Fruit fly (Drosophila melanogaster): ENCODE measurements around the gene jigr1.

The jigr1 gene

DNA sequence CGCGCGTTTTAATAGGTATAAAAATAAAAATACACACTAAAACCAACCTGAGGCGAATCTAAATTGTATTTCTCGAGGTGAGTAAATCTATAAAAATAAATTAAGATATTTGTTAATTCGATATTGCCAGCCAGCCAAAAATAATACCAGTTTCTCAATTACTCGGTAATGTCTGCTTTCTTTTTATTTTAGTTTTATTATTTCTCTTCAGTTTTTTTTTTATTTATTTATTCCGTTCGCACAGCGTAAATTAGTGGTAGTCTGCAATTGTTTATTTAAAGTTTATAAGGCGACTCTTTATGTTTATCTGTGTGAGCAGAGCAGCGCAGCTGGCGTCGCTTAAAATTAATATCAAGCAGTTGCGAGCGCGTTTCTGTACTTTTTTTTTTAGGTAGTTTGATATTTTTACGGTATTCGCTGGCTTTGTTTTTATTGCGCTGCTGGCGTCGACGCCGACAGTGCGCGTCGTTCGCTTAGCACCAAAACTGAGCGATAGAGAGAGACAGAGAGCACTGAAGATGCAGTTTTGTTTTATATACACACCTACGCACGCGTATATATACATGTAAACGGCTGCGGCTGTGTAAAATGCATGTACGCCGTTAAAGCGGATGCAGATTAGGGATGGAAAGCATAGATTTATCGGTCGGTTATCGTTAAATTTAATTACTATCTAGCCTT lies 10.1 kb downstream of the jigr1 start (continued):
- TF ChIP-seq CG16779 (tag; optimal IDR thresholded peaks at IDR 0.05) (peak; percentile 19), CG6792 (GFP tag; optimal IDR thresholded peaks at IDR 0.05) (peak; percentile 5), ss (GFP tag; optimal IDR thresholded peaks at IDR 0.05) (peak; percentile 65 to 84), Ets96B (tag; optimal IDR thresholded peaks at IDR 0.05) (peak; percentile 66), CG8319 (GFP tag; optimal IDR thresholded peaks at IDR 0.05) (peak; percentile 43), Eip75B (GFP tag; optimal IDR thresholded peaks at IDR 0.05) (no peak), Gug (GFP tag; IDR thresholded peaks at IDR 0.05) (peak; percentile 46), CG8632 (GFP tag; optimal IDR thresholded peaks at IDR 0.05) (no peak), fd85E (GFP tag; optimal IDR thresholded peaks at IDR 0.05) (no peak), Lpt (GFP tag; optimal IDR thresholded peaks at IDR 0.05) (peak; percentile 65), CG10669 (GFP tag; optimal IDR thresholded peaks at IDR 0.05) (peak; percentile 41), cyc (GFP tag; optimal IDR thresholded peaks at IDR 0.05) (peak; percentile 16), CG8119 (GFP tag; IDR thresholded peaks at IDR 0.05) (peak; percentile 78), CG6163 (GFP tag; IDR thresholded peaks at IDR 0.05) (peak; percentile 83), CG10631 (GFP tag; optimal IDR thresholded peaks at IDR 0.05) (no peak), dsx (GFP tag; optimal IDR thresholded peaks at IDR 0.05; ENCODE audit: poor library complexity, severe bottlenecking) (peak; percentile 81), dac (GFP tag; optimal IDR thresholded peaks at IDR 0.05) (peak; percentile 62), pdm3 (GFP tag; optimal IDR thresholded peaks at IDR 0.05) (peak; percentile 43), Sox15 (GFP tag; optimal IDR thresholded peaks at IDR 0.05) (no peak), CG15336 (GFP tag; IDR thresholded peaks at IDR 0.05) (peak; percentile 68), Hr39 (GFP tag; optimal IDR thresholded peaks at IDR 0.05) (peak; percentile 35), CG7368 (GFP tag; optimal IDR thresholded peaks at IDR 0.05) (peak; percentile 22), CG6808 (GFP tag; optimal IDR thresholded peaks at IDR 0.05) (peak; percentile 44), Ets21C (GFP tag; optimal IDR thresholded peaks at IDR 0.05) (no peak), CG32006 (GFP tag; optimal IDR thresholded peaks at IDR 0.05) (peak; percentile 46), esn (GFP tag; optimal IDR thresholded peaks at IDR 0.05) (peak; percentile 40), topi (GFP tag; optimal IDR thresholded peaks at IDR 0.05) (peak; percentile 49), acj6 (GFP tag; optimal IDR thresholded peaks at IDR 0.05) (no peak), salr (GFP tag; optimal IDR thresholded peaks at IDR 0.05) (peak in 1 of 2 experiments; percentile 51)

DNA sequence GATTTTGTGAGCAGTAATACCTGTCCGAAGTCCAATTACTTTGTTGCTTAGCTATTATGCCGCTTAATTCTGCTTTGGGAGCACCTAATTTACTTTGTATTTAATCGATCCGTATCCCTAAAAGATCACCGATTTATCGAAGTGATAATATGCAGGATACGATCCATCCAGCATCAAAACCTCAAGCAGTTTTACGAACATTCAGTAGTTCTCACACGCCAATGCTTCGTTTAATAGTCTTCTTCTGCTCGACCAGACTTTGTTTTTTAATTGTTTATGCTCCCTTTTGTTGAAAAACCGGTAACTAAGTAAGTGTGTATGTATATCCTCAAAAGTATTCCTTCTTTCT lies 10.6 kb downstream of the jigr1 start:
- TF ChIP-seq dsx (GFP tag; optimal IDR thresholded peaks at IDR 0.05; ENCODE audit: poor library complexity, severe bottlenecking), result peak; percentile 63
- no peak for TF ChIP-seq CG6163 (GFP tag; IDR thresholded peaks at IDR 0.05)
- TF ChIP-seq CG9139 (GFP tag; optimal IDR thresholded peaks at IDR 0.05), result no peak
- peak; percentile 28 for TF ChIP-seq acj6 (GFP tag; optimal IDR thresholded peaks at IDR 0.05)
- TF ChIP-seq Ets96B (tag; optimal IDR thresholded peaks at IDR 0.05), result no peak
- TF ChIP-seq Met (GFP tag; optimal IDR thresholded peaks at IDR 0.05), result no peak
- TF ChIP-seq CG10631 (GFP tag; optimal IDR thresholded peaks at IDR 0.05), result no peak
- peak; percentile 24 for TF ChIP-seq CG10669 (GFP tag; optimal IDR thresholded peaks at IDR 0.05)
- TF ChIP-seq cyc (GFP tag; optimal IDR thresholded peaks at IDR 0.05), result no peak
- no peak for TF ChIP-seq spab (GFP tag; optimal IDR thresholded peaks at IDR 0.05)
- no peak for TF ChIP-seq Sox15 (GFP tag; optimal IDR thresholded peaks at IDR 0.05)
- no peak for TF ChIP-seq CG15336 (GFP tag; IDR thresholded peaks at IDR 0.05)
- no peak for TF ChIP-seq pdm3 (GFP tag; optimal IDR thresholded peaks at IDR 0.05)
- no peak for TF ChIP-seq Sox14 (GFP tag; optimal IDR thresholded peaks at IDR 0.05)
- no peak for TF ChIP-seq Ets21C (GFP tag; optimal IDR thresholded peaks at IDR 0.05)
- no peak for TF ChIP-seq svp (GFP tag)
- TF ChIP-seq CG1621 (tag; optimal IDR thresholded peaks at IDR 0.05), result peak; percentile 38
- no peak for TF ChIP-seq eg (GFP tag; IDR thresholded peaks at IDR 0.05)
- TF ChIP-seq Sox102F (GFP tag; optimal IDR thresholded peaks at IDR 0.05), result no peak

DNA sequence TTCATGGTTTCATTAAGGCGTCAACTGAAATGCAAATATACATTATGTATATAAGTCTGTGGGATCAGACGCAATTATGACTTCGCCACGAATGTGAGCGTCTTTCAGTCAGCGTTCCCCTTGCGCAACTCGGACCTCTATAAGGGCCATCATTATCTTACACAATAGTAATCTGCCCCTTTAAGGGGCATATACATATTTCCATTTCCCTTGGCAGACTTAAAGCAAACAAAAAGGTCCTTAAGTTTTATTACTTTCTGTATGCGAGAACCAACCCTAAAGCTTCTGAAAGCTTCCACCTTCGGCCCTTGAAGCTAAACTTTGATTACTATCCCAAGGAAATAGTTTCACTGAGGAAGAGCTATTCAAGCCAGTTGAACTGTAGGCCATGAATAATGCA lies 12.8 kb downstream of the jigr1 start:
- no peak for TF ChIP-seq salr (GFP tag; optimal IDR thresholded peaks at IDR 0.05)
- no peak for TF ChIP-seq Eip75B (GFP tag; optimal IDR thresholded peaks at IDR 0.05)
- TF ChIP-seq CG6808 (GFP tag; optimal IDR thresholded peaks at IDR 0.05), result no peak
- TF ChIP-seq Hr39 (GFP tag; optimal IDR thresholded peaks at IDR 0.05), result no peak
